Fruit fly (Drosophila melanogaster) whole organism, larva: ENCODE data around the gene CG14668.

Experiments used
- noc ChIP-seq: fragments of 200-800 bp; sonication (Bioruptor generic); optimal IDR thresholded peaks from 3 replicates; lab custom pipeline; 2019; ENCODE audit warnings: missing biosample characterization, mild to moderate bottlenecking, missing genetic modification characterization, moderate library complexity

Gene CG14668

dm6 chr3R:5387564-5387963 is at the start of gene CG14668:
TSS of gene CG14668 (minus strand) at chr3R:5387664.
- TF ChIP-seq noc: no peak

DNA sequence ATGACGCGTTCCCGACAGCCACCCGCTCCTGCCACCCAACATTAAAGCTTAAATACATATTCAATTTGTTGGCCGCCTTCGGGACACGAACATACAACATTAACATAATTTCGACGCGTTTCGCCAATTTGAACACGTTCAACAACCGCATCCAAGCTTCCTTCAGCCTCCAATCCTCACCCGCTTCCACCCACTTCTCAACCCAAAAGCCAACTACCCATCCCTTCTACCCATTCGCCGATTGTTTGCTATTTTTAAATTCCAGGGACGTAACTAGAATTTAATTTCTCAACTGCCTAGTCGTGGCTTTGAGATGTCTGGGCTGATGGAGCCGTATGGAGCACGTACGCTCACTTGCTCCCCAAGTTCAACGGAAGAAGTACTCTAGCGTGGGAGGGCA is 42.3 kb upstream of the CG14668 start:
- no peak for TF ChIP-seq noc

DNA sequence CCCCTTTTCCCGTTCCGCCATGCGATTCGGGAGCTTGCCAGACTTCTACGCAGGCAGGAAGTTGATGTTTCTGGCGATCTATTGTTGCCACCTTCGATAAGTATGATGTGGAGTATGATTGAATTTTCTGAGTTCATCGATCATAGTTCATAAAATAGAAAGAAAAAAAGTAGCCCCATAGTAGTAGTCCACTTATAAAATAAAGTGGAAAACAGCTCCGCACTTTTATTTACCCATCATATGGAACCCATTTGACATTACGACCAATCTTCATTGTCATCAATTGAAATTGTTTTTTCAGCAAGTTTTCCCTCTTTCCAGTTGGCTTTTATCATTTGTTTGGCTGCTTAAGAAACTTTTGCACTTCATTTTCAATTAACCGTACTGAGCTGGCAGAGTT is 39.7 kb upstream of the CG14668 start, which contains the start of gene CG12147:
Gene CG12147 (minus strand): TSS at position 101 of the 400 bp plus-strand sequence.
- no peak for TF ChIP-seq noc

DNA sequence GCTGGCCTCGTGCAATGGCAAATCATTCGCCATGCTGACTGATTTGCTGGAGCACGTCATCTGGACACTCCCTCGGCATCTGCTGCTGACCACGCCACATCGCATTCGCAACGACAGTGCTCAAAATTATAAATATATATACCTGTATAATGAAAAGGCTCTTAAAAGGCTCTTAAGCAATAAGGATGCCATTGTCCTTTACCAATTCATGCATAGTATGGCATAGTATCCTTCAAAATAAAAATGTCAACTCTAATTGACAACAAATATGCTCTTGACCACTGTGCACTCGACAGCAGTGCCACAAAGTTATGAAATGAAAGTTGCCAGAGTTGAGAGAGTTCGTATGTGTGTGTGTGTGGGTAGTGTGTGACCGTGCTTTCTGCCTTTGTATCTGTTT is 34.7 kb upstream of the CG14668 start:
- no peak for TF ChIP-seq noc

DNA sequence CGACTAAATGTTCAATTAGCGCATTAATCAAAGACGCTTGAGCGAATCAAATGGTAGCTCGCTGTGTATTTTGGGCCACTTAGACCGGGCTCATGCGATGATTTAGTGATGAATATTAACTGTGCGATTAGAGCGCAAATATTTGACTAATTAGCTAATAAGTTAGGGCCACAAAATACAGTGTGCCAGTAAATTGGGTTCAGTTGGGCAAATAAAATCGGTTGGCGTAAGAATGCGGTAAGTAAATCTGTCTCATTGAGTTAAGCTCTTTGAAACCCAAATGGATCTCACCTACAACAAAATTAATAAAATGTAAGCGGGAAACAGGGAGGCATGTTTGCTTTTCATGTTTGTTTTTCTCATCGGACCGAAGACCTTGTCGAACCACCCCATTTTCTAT is 33.0 kb upstream of the CG14668 start:
- TF ChIP-seq noc: no peak

DNA sequence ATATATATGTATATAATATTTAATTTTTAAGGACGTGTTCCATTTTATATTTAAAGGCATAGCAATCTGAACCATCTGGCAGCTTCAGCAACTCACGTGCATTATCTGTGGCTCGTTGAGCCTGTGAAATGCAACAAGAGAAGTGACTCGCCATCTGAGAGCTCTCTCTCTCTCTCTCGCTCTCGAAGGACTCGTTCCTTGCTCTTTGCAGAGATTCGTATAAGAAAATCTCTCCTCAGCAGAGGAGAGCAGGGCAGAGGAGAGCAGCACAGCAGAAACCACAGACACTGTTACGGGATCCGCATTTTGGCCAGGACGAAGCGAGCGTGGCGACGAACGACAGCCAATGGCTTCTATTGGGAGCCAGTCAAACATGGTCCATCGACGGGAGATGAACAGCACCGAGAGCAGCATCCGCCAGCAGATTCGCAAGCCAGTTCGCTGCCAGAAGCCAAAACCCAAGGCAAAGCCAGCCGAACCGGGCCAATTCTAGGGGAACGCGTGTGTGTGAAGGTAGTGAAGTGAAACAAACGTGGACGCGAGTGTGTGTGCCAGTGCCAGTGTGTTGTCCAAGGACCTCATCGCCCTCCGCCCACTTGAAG is 26.8 kb upstream of the CG14668 start, which contains the start of gene CG14669:
Gene CG14669 (plus strand): TSS at position 381 of the 602 bp plus-strand sequence.
- no peak for TF ChIP-seq noc

dm6 chr3R:5412987-5413386 is 25.5 kb upstream of the CG14668 start:
- TF ChIP-seq noc: no peak

DNA sequence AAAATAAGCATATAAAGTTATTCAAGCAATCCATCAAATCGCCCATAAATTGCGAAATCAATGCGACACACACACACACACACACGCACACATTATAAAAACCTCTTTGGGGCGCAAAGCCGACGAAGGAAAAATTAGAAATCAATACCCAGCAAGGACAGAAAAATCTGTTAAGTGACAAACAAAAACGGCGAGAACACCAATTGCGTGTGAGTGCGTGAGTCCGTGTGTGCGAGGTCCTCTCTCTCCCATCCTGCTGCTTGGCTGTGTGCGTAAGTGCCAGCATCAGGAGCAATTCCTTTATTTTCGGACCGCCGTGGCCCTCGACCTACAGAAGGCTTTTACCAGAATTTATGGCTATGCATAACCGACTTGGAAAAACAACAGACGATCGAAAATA is 24.8 kb upstream of the CG14668 start, which contains the start of gene Orco:
Gene Orco (minus strand): TSS at position 101 of the 400 bp plus-strand sequence.
- no peak for TF ChIP-seq noc

DNA sequence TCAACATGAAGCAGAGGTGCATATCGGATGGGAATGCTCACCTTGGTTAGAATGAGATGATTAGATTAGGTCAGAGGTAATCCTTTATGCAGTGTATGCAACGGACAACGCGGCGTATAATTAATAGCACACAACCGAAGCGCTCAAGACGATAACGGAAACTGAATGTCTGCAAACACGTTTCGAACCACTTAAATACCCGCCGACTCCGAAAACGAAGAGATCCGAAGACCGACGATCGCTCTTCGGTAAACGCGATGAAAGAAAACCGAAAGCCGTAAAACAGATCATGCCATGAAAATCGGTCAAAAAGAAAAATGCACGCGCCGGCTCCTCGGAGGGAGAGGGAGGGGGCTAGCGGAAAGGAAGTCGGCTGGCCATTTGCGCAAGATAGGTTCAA is 16.5 kb upstream of the CG14668 start, which contains the start of gene CG2663:
Gene CG2663 (minus strand): TSS at position 173 of the 400 bp plus-strand sequence.
- no peak for TF ChIP-seq noc

DNA sequence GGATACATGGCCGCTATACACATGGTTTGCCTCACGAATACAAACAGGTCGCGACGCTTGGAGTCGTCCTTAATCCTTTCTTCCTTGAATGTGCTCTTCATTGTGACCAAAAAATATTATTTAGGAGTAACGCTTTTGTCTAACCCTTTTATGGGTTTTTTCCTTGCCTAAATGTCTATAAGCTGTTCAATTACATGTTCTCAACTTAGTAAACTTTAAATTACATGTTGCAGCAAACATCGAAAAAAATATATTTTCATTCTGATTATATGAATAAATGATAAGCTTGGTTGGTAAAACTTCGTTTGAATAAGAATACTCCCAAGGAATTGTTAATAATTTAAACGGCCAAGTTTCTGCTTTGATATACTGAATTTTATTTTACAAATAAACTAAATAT is 11.6 kb upstream of the CG14668 start, which contains the start of gene Or83a:
Gene Or83a (minus strand): TSS at position 101 of the 400 bp plus-strand sequence.
- TF ChIP-seq noc: no peak

- no peak for TF ChIP-seq noc
Observed at dm6 chr3R:5395210-5395609, 7.7 kb upstream of the CG14668 start.

DNA sequence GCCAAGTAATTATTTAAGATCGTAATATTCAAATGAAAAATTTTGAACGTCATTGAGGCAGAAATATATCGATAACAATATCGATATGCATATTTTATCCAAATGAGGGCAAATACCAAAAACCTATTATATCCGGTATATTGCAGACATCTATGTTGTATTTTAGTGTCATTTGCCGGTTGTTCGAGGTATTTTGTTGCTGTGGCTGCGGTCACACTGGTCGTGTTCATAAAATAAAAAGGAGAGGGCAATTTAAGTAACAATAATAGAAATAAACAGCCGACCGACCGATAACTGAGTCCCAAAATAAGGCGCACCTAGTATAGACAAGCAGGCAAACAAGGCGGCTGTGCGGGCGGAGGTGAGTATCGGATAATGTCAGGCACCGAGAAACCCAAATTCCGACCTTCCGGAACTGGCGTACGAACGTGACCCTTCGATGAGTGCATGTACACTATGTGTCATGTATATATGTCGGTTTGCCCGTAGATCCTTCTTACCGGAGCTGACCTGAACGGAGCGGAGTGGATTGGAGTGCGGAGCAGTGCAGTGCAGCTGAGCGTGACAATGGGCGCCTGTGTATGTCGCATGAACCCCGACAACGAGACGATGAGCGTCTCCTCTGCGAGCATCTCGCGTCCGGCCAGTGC is 6.4 kb upstream of the CG14668 start, which contains the start of gene CG1172:
Gene CG1172 (plus strand): TSS at position 181 of the 650 bp plus-strand sequence.
- no peak for TF ChIP-seq noc

DNA sequence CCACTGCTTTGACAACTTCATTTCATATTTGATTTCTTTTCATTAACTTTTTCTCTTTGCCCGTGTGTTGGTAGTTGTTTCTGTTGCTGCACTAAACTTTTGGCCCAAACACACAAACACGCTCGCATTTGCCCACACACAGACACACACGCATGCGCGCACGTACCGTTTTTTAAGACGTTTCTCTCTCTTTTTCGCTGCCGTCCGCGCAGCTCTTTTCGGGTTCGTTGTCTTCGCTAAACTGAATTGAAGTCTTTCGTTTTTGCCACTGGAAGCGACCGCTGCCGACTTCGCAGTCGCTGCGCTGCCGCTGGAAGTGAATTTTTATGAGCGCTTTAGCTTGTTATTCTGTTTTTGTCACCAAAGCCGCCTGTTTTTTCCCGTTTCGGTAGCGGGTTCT is 5.2 kb upstream of the CG14668 start, which contains the start of gene kkv:
Gene kkv (minus strand): TSS at position 246 of the 400 bp plus-strand sequence.
- TF ChIP-seq noc: no peak

DNA sequence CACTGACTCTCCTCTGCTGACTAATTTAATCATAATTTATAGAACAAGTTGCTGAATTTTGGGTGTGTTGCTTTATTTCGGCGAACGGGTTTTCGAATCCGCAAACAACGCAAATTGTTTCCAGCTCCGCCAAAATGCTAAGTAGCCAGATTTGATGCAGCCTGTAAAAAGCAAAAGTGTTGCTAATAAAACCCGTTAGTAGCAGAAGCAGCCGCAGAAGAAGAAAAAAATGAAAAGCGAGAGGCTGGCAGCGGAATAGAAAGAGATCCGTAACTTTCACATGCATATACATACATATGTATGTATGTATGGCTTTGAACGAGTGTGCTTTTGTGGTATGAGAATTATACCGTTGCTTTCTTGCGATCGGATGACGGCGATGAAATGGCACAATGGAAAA is 4.6 kb upstream of the CG14668 start:
- no peak for TF ChIP-seq noc

dm6 chr3R:5390095-5390663 is 2.7 kb upstream of the CG14668 start:
- no peak for TF ChIP-seq noc

DNA sequence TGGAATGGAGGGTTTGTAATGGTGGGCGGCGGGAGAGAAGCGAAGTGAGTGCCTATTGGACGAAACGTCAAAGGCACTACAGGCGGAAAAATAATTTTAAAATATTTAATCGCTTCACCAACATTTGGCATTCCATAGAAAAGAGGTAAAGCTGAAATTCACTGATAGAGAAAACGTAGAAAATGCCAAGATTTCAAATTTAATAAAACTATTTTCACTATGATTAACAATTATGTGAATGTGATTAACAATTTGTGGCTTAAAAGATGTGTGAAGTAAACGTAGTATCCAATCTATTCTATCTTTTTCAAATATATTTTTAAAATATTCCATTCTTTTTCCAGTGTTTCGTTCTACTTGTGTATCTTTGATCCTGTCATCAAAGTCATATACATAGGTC is 2.0 kb upstream of the CG14668 start:
- TF ChIP-seq noc: no peak

dm6 chr3R:5389034-5389433 is 1.6 kb upstream of the CG14668 start:
- no peak for TF ChIP-seq noc

dm6 chr3R:5387996-5388395 is 532 bp upstream of the CG14668 start:
- no peak for TF ChIP-seq noc
